Fruit fly (Drosophila melanogaster) whole organism, embryonic: ENCODE results near the gene CG3222.

Experiments
- Adf1 ChIP-seq: fragments of 200-800 bp; sonication (Bioruptor generic); IDR thresholded peaks from 2 replicates; pipeline ENCODE4 v1.3.6; 2022; ENCODE audit warnings: missing biosample characterization, missing genetic modification characterization
- CG10267 ChIP-seq: fragments of 200-800 bp; sonication (Bioruptor generic); optimal IDR thresholded peaks from 2 replicates; lab custom pipeline; 2018; ENCODE audit warnings: missing biosample characterization, mild to moderate bottlenecking, missing genetic modification characterization, moderate library complexity
- CG10979 ChIP-seq: fragments of 200-800 bp; sonication (Bioruptor generic); optimal IDR thresholded peaks from 2 replicates; lab custom pipeline; 2018; ENCODE audit warnings: missing biosample characterization, mild to moderate bottlenecking, missing genetic modification characterization, moderate library complexity
- CG12071 ChIP-seq: fragments of 200-800 bp; sonication (Bioruptor generic); optimal IDR thresholded peaks from 3 replicates; lab custom pipeline; 2018; ENCODE audit warnings: missing biosample characterization, mild to moderate bottlenecking, missing genetic modification characterization
- CG12659 ChIP-seq: fragments of 200-800 bp; sonication (Bioruptor generic); optimal IDR thresholded peaks from 3 replicates; lab custom pipeline; 2017; ENCODE audit warnings: mild to moderate bottlenecking, missing biosample characterization, missing genetic modification reagents, missing genetic modification characterization
- CG14667 ChIP-seq: fragments of 200-800 bp; sonication (Bioruptor generic); IDR thresholded peaks from 2 replicates; pipeline ENCODE4 v1.3.6; 2022; ENCODE audit warnings: missing biosample characterization, missing genetic modification characterization
- CG15514 ChIP-seq: fragments of 200-800 bp; sonication (Bioruptor generic); optimal IDR thresholded peaks from 3 replicates; lab custom pipeline; 2017; ENCODE audit warnings: missing biosample characterization, missing genetic modification characterization, mild to moderate bottlenecking, moderate library complexity, missing genetic modification reagents
- CG1603 ChIP-seq: fragments of 200-800 bp; sonication (Bioruptor generic); optimal IDR thresholded peaks from 2 replicates; lab custom pipeline; 2019; ENCODE audit warnings: missing biosample characterization, mild to moderate bottlenecking, missing genetic modification characterization, moderate library complexity
- CG17802 ChIP-seq: fragments of 200-800 bp; sonication (Bioruptor generic); optimal IDR thresholded peaks from 2 replicates; lab custom pipeline; 2018; ENCODE audit warnings: missing biosample characterization, mild to moderate bottlenecking, missing genetic modification characterization, moderate library complexity
- CG18262 ChIP-seq: fragments of 200-800 bp; optimal IDR thresholded peaks from 3 replicates; lab custom pipeline; 2019; ENCODE audit warnings: missing biosample characterization, mild to moderate bottlenecking, missing genetic modification characterization, moderate library complexity
- CG2120 ChIP-seq: fragments of 200-800 bp; sonication (Bioruptor generic); optimal IDR thresholded peaks from 3 replicates; lab custom pipeline; 2016; ENCODE audit warnings: missing biosample characterization, missing genetic modification characterization
- CG30431 ChIP-seq: fragments of 200-800 bp; sonication (Bioruptor generic); optimal IDR thresholded peaks from 2 replicates; lab custom pipeline; 2017; ENCODE audit warnings: missing biosample characterization, missing genetic modification characterization
- CG31441 ChIP-seq: fragments of 200-800 bp; sonication (Bioruptor generic); IDR thresholded peaks from 2 replicates; pipeline ENCODE4 v1.3.6; 2022; ENCODE audit warnings: missing biosample characterization, missing genetic modification characterization
- CG33213 ChIP-seq: fragments of 200-800 bp; sonication (Bioruptor generic); optimal IDR thresholded peaks from 3 replicates; lab custom pipeline; 2016; ENCODE audit warnings: missing biosample characterization, missing genetic modification characterization
- CG34422 ChIP-seq: fragments of 200-800 bp; sonication (Bioruptor generic); IDR thresholded peaks from 3 replicates; pipeline ENCODE4 v1.3.6; 2022; ENCODE audit warnings: missing biosample characterization, missing genetic modification characterization
- CG3847 ChIP-seq: fragments of 200-800 bp; sonication (Bioruptor generic); IDR thresholded peaks from 2 replicates; pipeline ENCODE4 v1.3.6; 2022; ENCODE audit warnings: missing biosample characterization, missing genetic modification characterization
- CG4360 ChIP-seq: fragments of 200-800 bp; sonication (Bioruptor generic); IDR thresholded peaks from 2 replicates; pipeline ENCODE4 v1.3.6; 2022; ENCODE audit warnings: missing biosample characterization, missing genetic modification characterization
- CG8388 ChIP-seq: fragments of 200-800 bp; sonication (Bioruptor generic); optimal IDR thresholded peaks from 2 replicates; lab custom pipeline; 2019; ENCODE audit warnings: missing biosample characterization, mild to moderate bottlenecking, missing genetic modification characterization, moderate library complexity
- CG8478 ChIP-seq: fragments of >200 bp; optimal IDR thresholded peaks from 2 replicates; lab custom pipeline; 2018
- Chrac-16 ChIP-seq: fragments of 200-800 bp; sonication (Bioruptor generic); optimal IDR thresholded peaks from 3 replicates; lab custom pipeline; 2016; ENCODE audit warnings: missing biosample characterization, missing genetic modification characterization
- Dp ChIP-seq: fragments of 200-800 bp; sonication (Bioruptor generic); optimal IDR thresholded peaks from 2 replicates; lab custom pipeline; 2018; ENCODE audit warnings: missing biosample characterization, mild to moderate bottlenecking, missing genetic modification characterization, moderate library complexity
- E2f2 ChIP-seq: fragments of 200-800 bp; sonication (Bioruptor generic); IDR thresholded peaks from 2 replicates; pipeline ENCODE4 v1.3.6; 2022; ENCODE audit warnings: missing biosample characterization, missing genetic modification characterization
- Eip74EF ChIP-seq, 2 experiments: fragments of 200-800 bp in 1 of 2; fragments of >200 bp in 1 of 2; sonication (Bioruptor generic) in 1 of 2; optimal IDR thresholded peaks; 2 replicates each; lab custom pipeline; 2017 to 2019; ENCODE audit warnings: missing biosample characterization in 2 of 2, missing genetic modification characterization in 2 of 2, mild to moderate bottlenecking in 1 of 2, moderate library complexity in 1 of 2
- Ets65A ChIP-seq: fragments of 200-800 bp; sonication (Bioruptor generic); peaks from one replicate; lab custom pipeline; 2016; ENCODE audit warnings: missing biosample characterization, missing genetic modification characterization
- Fer3 ChIP-seq: fragments of 200-800 bp; sonication (Bioruptor generic); optimal IDR thresholded peaks from 2 replicates; lab custom pipeline; 2018; ENCODE audit warnings: missing biosample characterization, mild to moderate bottlenecking, missing genetic modification characterization, moderate library complexity
- H2.0 ChIP-seq: fragments of 200-800 bp; sonication (Bioruptor generic); IDR thresholded peaks from 2 replicates; pipeline ENCODE4 v1.3.6; 2022; ENCODE audit warnings: missing biosample characterization, missing genetic modification characterization
- Hsf ChIP-seq: fragments of 200-800 bp; sonication (Bioruptor generic); optimal IDR thresholded peaks from 3 replicates; lab custom pipeline; 2016; ENCODE audit warnings: missing biosample characterization, missing genetic modification characterization
- NC2α ChIP-seq: fragments of 200-800 bp; sonication (Bioruptor generic); optimal IDR thresholded peaks from 2 replicates; lab custom pipeline; 2016; ENCODE audit warnings: missing biosample characterization, missing genetic modification characterization
- Nf-YC ChIP-seq: fragments of 200-800 bp; optimal IDR thresholded peaks from 3 replicates; lab custom pipeline; 2019; ENCODE audit warnings: missing biosample characterization, mild to moderate bottlenecking, missing genetic modification characterization, moderate library complexity
- Oli ChIP-seq: fragments of 200-800 bp; sonication (Bioruptor generic); optimal IDR thresholded peaks from 2 replicates; lab custom pipeline; 2018; ENCODE audit warnings: missing biosample characterization, mild to moderate bottlenecking, missing genetic modification characterization, moderate library complexity
- Sox102F ChIP-seq: fragments of 200-800 bp; sonication (Bioruptor generic); optimal IDR thresholded peaks from 2 replicates; lab custom pipeline; 2018; ENCODE audit warnings: missing biosample characterization, mild to moderate bottlenecking, missing genetic modification characterization, moderate library complexity
- Taf1 ChIP-seq: fragments of 200-800 bp; sonication (Bioruptor generic); IDR thresholded peaks from 2 replicates; pipeline ENCODE4 v1.3.6; 2022; ENCODE audit warnings: missing biosample characterization, missing genetic modification characterization
- Xbp1 ChIP-seq: fragments of 200-800 bp; sonication (Bioruptor generic); optimal IDR thresholded peaks from 3 replicates; lab custom pipeline; 2016; ENCODE audit warnings: missing biosample characterization, mild to moderate bottlenecking, missing genetic modification characterization
- cad ChIP-seq: fragments of >200 bp; optimal IDR thresholded peaks from 2 replicates; lab custom pipeline; 2017; ENCODE audit warnings: missing biosample characterization, missing genetic modification characterization
- ci ChIP-seq: fragments of 200-800 bp; sonication (Bioruptor generic); IDR thresholded peaks from 3 replicates; pipeline ENCODE4 v1.3.6; 2022; ENCODE audit warnings: missing biosample characterization, missing genetic modification characterization
- corto ChIP-seq: fragments of 200-800 bp; sonication (Bioruptor generic); optimal IDR thresholded peaks from 2 replicates; lab custom pipeline; 2016; ENCODE audit warnings: missing biosample characterization, mild to moderate bottlenecking, missing genetic modification characterization, moderate library complexity
- crc ChIP-seq: fragments of 200-800 bp; sonication (Bioruptor generic); optimal IDR thresholded peaks from 2 replicates; lab custom pipeline; 2016; ENCODE audit warnings: missing biosample characterization, missing genetic modification characterization
- fd3F ChIP-seq: fragments of 200-800 bp; sonication (Bioruptor generic); optimal IDR thresholded peaks from 2 replicates; lab custom pipeline; 2018; ENCODE audit warnings: missing biosample characterization, mild to moderate bottlenecking, missing genetic modification characterization, moderate library complexity
- grau ChIP-seq: fragments of 200-800 bp; optimal IDR thresholded peaks from 3 replicates; lab custom pipeline; 2019; ENCODE audit warnings: missing biosample characterization, mild to moderate bottlenecking, missing genetic modification characterization, moderate library complexity
- jigr1 ChIP-seq: fragments of 200-800 bp; sonication (Bioruptor generic); IDR thresholded peaks from 3 replicates; pipeline ENCODE4 v1.3.6; 2022; ENCODE audit warnings: missing biosample characterization, missing genetic modification characterization
- lola ChIP-seq, 3 experiments: fragments of >200 bp in 2 of 3; fragments of 200-800 bp in 1 of 3; sonication (Bioruptor generic) in 1 of 3; optimal IDR thresholded peaks; 2 replicates each; lab custom pipeline; 2017 to 2019; ENCODE audit warnings: missing biosample characterization in 3 of 3, missing genetic modification characterization in 3 of 3, mild to moderate bottlenecking in 1 of 3, moderate library complexity in 1 of 3
- maf-S ChIP-seq: fragments of 200-800 bp; sonication (Bioruptor generic); optimal IDR thresholded peaks from 2 replicates; lab custom pipeline; 2016; ENCODE audit warnings: missing biosample characterization, missing genetic modification characterization
- nmo ChIP-seq: fragments of 200-800 bp; sonication (Bioruptor generic); optimal IDR thresholded peaks from 2 replicates; lab custom pipeline; 2018; ENCODE audit warnings: missing biosample characterization, mild to moderate bottlenecking, missing genetic modification characterization, moderate library complexity
- oc ChIP-seq: fragments of 200-800 bp; sonication (Bioruptor generic); optimal IDR thresholded peaks from 2 replicates; lab custom pipeline; 2018; ENCODE audit warnings: missing biosample characterization, mild to moderate bottlenecking, missing genetic modification characterization, moderate library complexity
- pfk ChIP-seq: fragments of 200-800 bp; sonication (Bioruptor generic); optimal IDR thresholded peaks from 2 replicates; lab custom pipeline; 2018; ENCODE audit warnings: missing biosample characterization, mild to moderate bottlenecking, missing genetic modification characterization, moderate library complexity
- phol ChIP-seq: fragments of 200-800 bp; sonication (Bioruptor generic); optimal IDR thresholded peaks from 3 replicates; lab custom pipeline; 2018; ENCODE audit warnings: missing biosample characterization, mild to moderate bottlenecking, missing genetic modification characterization, moderate library complexity
- pros ChIP-seq: fragments of 200-800 bp; sonication (Bioruptor generic); optimal IDR thresholded peaks from 3 replicates; lab custom pipeline; 2019; ENCODE audit warnings: missing biosample characterization, mild to moderate bottlenecking, missing genetic modification characterization, moderate library complexity
- stc ChIP-seq: fragments of 200-800 bp; sonication (Bioruptor generic); IDR thresholded peaks from 2 replicates; pipeline ENCODE4 v1.3.6; 2022; ENCODE audit warnings: missing biosample characterization, missing genetic modification characterization
- unpg ChIP-seq: fragments of 200-800 bp; sonication (Bioruptor generic); optimal IDR thresholded peaks from 3 replicates; lab custom pipeline; 2018; ENCODE audit warnings: missing biosample characterization, mild to moderate bottlenecking, missing genetic modification characterization, moderate library complexity
- wor ChIP-seq: fragments of 200-800 bp; sonication (Bioruptor generic); IDR thresholded peaks from 2 replicates; pipeline ENCODE4 v1.3.6; 2022; ENCODE audit warnings: missing biosample characterization, missing genetic modification characterization
- zfh2 ChIP-seq: fragments of 200-800 bp; sonication (Bioruptor generic); optimal IDR thresholded peaks from 2 replicates; lab custom pipeline; 2016; ENCODE audit warnings: missing biosample characterization, missing genetic modification characterization

Gene CG3222

dm6 chr3L:9566849-9567248 lies 31.9 kb upstream of the CG3222 start (continued):
- TF ChIP-seq Xbp1 (GFP tag; lab: Kevin White, UChicago) (peak; percentile 42), CG12659 (GFP tag; lab: Kevin White, UChicago) (peak; percentile 12), zfh2 (no peak), Eip74EF (GFP tag; optimal IDR thresholded peaks at IDR 0.05; lab: Kevin White, UChicago) (no peak), Sox102F (GFP tag; lab: Kevin White, UChicago) (peak; percentile 52), CG33213 (GFP tag; lab: Kevin White, UChicago) (no peak), CG4360 (GFP tag; lab: Robert Waterston, UW) (no peak), wor (GFP tag; lab: Robert Waterston, UW) (0 out of 2 replicates have a peak, but pooled peaks have one; percentile 13), H2.0 (GFP tag; lab: Robert Waterston, UW) (no peak), CG10979 (tag; lab: Kevin White, UChicago) (peak; percentile 42), CG34422 (GFP tag; lab: Robert Waterston, UW) (no peak), CG2120 (no peak), nmo (GFP tag; lab: Kevin White, UChicago) (peak; percentile 8), maf-S (GFP tag; lab: Kevin White, UChicago) (no peak), pros (no peak), Hsf (GFP tag; lab: Kevin White, UChicago) (peak; percentile 16), CG14667 (GFP tag; lab: Robert Waterston, UW) (no peak), CG30431 (GFP tag; lab: Kevin White, UChicago) (no peak), CG8388 (peak; percentile 20), CG18262 (tag; lab: Kevin White, UChicago) (peak; percentile 17), fd3F (GFP tag; lab: Kevin White, UChicago) (no peak), oc (tag; lab: Kevin White, UChicago) (peak; percentile 15), CG12071 (GFP tag; lab: Kevin White, UChicago) (no peak), CG15514 (GFP tag; lab: Kevin White, UChicago) (no peak), stc (peak; percentile 36; the same call in 1 of the 2 replicates), grau (tag; lab: Kevin White, UChicago) (peak; percentile 22), Oli (tag; lab: Kevin White, UChicago) (peak; percentile 15), CG3847 (0 out of 2 replicates have a peak, but pooled peaks have one; percentile 9), CG10267 (tag; lab: Kevin White, UChicago) (peak; percentile 10), Chrac-16 (GFP tag; lab: Kevin White, UChicago) (no peak), ci (GFP tag; lab: Robert Waterston, UW) (peak; percentile 39; the same call in 1 of the 3 replicates), corto (GFP tag; lab: Kevin White, UChicago) (no peak), crc (GFP tag; lab: Kevin White, UChicago) (no peak), CG1603 (tag; lab: Kevin White, UChicago) (peak; percentile 28), Ets65A (GFP tag; lab: Kevin White, UChicago) (no peak), CG17802 (no peak), unpg (peak; percentile 35), Adf1 (no peak), Dp (GFP tag; lab: Kevin White, UChicago) (no peak), phol (tag; lab: Kevin White, UChicago) (peak; percentile 50), lola (GFP tag; optimal IDR thresholded peaks at IDR 0.05; lab: Kevin White, UChicago) (no peak), E2f2 (GFP tag; lab: Robert Waterston, UW) (no peak), CG31441 (peak; percentile 38; the same call in 1 of the 2 replicates), jigr1 (no peak), Taf1 (GFP tag; lab: Robert Waterston, UW) (no peak), NC2α (GFP tag; lab: Kevin White, UChicago) (no peak), Fer3 (tag; lab: Kevin White, UChicago) (no peak), Nf-YC (tag; lab: Kevin White, UChicago) (no peak), cad (no peak), CG8478 (lab: Kevin White, UChicago) (no peak), pfk (GFP tag; lab: Kevin White, UChicago) (no peak)
